Worm (Caenorhabditis elegans): ENCODE data around the gene hmit-1.3.

The hmit-1.3 gene

DNA sequence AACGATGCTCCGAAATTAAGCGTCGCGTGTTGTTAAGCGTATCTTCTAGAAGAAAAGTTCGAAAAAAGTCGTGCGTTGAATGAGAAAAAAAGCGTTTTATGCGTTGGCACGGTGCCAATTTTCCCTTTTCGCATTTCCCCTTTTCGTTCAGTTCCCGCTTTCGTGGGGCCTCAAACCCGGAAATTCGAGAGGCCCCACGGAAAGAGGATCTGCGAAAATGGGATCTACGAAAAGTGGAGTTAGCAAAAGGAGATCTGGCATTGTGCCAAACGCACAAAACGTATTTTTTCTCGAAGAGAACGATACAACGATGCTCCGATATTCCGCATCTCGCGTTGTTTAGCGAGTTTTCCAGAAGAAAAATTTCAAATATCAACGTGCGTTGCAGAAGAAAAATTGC lies 19.6 kb downstream of the hmit-1.3 start:
- no peak for TF ChIP-seq W03F9.2 (tag; optimal IDR thresholded peaks at IDR 0.05)

DNA sequence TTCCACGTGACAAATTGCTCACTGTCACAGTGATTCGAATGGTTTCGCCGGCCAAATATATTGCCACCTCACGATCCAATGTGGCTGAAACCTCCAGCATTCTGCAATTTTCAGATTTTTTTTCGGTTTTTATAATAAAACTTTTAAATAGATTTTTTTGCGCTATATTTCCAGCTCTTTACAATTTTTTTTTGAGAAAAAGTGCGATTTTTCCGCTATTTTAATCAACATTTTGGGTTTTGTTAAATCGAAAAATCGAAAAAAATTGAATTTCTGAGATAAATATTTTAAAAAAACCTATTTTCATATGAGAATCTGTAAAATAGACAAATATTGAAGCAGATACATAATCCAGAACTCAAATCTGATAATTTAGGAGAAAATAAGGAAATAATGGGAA lies 20.4 kb downstream of the hmit-1.3 start, which contains the start of gene M01F1.9:
Gene M01F1.9, minus strand, starts transcription at position 101 of the 400 bp plus-strand sequence.
- no peak for TF ChIP-seq dao-5 (tag; optimal IDR thresholded peaks at IDR 0.05)
- TF ChIP-seq W03F9.2 (tag; optimal IDR thresholded peaks at IDR 0.05) = no peak
- TF ChIP-seq him-1 (tag; optimal IDR thresholded peaks at IDR 0.05) = no peak

DNA sequence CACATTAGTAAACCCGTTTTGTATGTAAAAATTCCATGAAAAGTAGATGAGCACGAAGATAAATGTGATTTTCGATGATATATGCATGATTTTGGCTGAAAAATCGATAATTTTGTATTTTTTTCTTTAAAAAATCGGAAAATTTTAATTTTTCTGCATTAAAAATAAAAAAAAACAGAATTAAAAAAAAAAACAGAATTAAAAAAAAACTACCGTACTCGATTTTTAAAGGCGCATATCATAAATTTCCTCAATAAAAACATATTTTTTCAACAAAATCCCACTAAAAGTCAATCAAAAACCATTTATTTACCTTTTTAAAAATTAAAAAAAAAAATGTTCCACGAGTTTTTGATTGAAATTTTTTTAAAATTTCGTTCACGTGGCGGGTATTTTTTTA lies 26.3 kb downstream of the hmit-1.3 start, which contains the start of gene gly-14:
Gene gly-14, minus strand, starts transcription at position 101 of the 400 bp plus-strand sequence.
- TF ChIP-seq dao-5 (tag; optimal IDR thresholded peaks at IDR 0.05) = no peak
- TF ChIP-seq W03F9.2 (tag; optimal IDR thresholded peaks at IDR 0.05) = no peak
- TF ChIP-seq him-1 (tag; optimal IDR thresholded peaks at IDR 0.05) = no peak

DNA sequence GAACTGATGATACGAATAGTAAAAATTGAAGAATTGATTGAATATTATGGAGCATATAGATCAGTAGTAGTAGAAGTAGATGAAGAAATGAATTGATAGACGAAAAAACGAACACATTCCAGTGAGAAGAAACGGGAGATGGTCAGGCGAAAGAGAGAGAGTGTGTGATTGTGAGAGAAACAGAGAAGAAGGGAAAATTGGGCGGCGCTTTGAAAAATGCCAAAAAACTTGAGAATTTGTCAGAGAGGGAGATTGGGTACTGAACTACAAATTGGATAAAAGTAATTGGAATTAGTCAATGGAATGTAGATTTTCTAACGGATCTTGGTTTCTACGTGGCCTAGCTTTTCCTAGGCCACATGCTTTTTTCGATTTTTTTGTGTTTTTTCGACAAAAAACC lies 31.2 kb downstream of the hmit-1.3 start, which contains the start of gene C34C12.7:
Gene C34C12.7, minus strand, starts transcription at position 118 of the 400 bp plus-strand sequence.
- TF ChIP-seq him-1 (tag; optimal IDR thresholded peaks at IDR 0.05) = no peak
- TF ChIP-seq W03F9.2 (tag; optimal IDR thresholded peaks at IDR 0.05) = no peak
- no peak for TF ChIP-seq dao-5 (tag; optimal IDR thresholded peaks at IDR 0.05)

DNA sequence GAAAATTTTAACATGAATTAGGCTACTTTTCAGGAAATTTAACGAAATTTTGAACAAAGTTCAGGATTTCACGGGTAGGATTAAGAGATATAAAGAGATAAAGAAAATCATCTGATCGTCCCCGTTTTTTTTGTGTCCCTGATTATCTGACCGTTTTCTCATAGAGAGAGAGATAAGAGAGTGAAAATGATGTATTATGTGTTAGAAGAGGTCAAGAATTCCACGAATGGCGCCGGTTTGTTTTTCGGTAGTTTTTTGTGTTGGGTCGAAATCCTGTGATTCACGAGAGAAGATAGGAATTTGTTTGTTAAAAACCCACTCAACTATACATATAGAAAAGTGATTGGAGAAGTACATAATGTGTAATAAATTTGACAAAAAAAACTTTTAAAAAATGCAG lies 32.3 kb downstream of the hmit-1.3 start:
- TF ChIP-seq W03F9.2 (tag; optimal IDR thresholded peaks at IDR 0.05) = no peak
- TF ChIP-seq him-1 (tag; optimal IDR thresholded peaks at IDR 0.05) = no peak
- TF ChIP-seq dao-5 (tag; optimal IDR thresholded peaks at IDR 0.05) = no peak

DNA sequence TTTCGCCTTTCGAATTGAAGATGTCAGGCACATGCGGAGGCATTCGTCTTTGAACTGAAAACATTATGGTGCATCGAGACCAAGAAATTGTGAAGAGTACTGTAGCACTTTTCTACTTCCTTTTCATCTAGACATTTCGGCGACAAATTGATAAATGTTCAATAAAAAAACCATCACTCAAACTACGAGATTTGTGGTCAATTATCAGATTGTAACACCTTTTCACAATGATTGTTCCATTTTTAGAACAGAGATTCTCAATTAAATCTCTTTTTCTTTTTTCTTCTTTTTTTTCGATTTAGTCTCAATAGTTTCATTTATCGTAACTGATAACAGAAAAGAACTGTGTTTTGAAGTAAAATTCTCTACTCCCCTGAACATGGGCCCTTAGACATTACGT lies 33.4 kb downstream of the hmit-1.3 start:
- no peak for TF ChIP-seq him-1 (tag; optimal IDR thresholded peaks at IDR 0.05)
- no peak for TF ChIP-seq dao-5 (tag; optimal IDR thresholded peaks at IDR 0.05)
- TF ChIP-seq W03F9.2 (tag; optimal IDR thresholded peaks at IDR 0.05) = no peak

DNA sequence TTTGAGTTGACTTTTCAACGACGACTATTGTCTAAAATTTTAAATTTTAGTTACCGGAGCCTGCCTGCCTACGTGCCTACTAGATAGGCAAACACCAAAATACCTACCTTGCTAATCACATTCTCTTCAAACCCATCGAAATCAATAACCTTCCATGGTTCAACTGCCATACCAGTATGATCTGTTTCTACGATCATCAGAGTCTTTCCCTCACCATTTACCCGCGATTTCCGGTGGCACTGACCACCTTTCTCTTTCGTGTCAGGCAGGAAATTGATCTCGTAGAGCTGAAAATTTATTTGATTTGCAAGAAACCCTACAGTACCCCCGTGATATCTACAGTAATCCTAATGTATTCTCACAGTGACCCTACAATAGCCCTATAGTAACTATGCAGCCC lies 34.4 kb downstream of the hmit-1.3 start:
- TF ChIP-seq dao-5 (tag; optimal IDR thresholded peaks at IDR 0.05) = no peak
- TF ChIP-seq W03F9.2 (tag; optimal IDR thresholded peaks at IDR 0.05) = no peak
- no peak for TF ChIP-seq him-1 (tag; optimal IDR thresholded peaks at IDR 0.05)

DNA sequence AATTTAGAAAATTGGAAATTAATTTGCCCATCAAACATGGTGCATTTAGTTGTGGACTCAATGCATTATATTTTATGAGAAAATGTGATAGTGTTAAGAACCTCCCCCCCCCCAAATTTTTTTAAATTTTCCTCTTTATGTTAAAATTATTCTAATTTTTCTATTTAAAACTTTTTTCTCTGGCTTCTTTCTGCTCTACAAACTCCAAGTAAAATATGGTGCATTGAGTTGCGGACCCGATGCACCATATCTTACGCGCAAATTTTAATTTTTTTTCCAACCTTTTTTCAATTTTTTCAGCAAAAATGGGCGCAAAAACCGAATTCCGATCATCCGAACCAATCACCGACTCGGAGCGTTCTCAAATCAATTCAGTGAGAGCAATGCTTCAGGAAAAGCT lies 37.1 kb downstream of the hmit-1.3 start, which contains the start of gene C34C12.6:
Gene C34C12.6, plus strand, starts transcription at position 301 of the 400 bp plus-strand sequence.
- TF ChIP-seq him-1 (tag; optimal IDR thresholded peaks at IDR 0.05) (no peak), dao-5 (tag; optimal IDR thresholded peaks at IDR 0.05) (no peak), W03F9.2 (tag; optimal IDR thresholded peaks at IDR 0.05) (no peak)

DNA sequence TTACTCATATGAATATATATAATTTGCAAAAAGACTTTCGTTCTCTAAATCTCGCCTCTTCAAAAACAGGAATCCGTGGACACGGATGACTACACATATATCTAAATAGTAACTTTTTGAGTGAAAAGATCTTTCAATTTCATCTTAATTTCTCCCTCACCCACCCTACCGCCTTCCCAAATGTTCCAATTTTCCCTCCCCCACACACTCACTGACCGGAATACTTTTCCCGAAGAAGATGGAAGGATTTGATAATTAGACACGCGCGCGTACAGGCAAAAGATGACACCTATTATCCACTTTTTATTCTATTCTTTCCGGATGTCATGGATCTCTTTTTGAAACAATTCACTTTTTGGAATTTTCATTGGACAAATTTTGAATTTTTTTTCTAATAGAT lies 38.5 kb downstream of the hmit-1.3 start:
- TF ChIP-seq W03F9.2 (tag; optimal IDR thresholded peaks at IDR 0.05) (no peak), him-1 (tag; optimal IDR thresholded peaks at IDR 0.05) (no peak), dao-5 (tag; optimal IDR thresholded peaks at IDR 0.05) (no peak)

DNA sequence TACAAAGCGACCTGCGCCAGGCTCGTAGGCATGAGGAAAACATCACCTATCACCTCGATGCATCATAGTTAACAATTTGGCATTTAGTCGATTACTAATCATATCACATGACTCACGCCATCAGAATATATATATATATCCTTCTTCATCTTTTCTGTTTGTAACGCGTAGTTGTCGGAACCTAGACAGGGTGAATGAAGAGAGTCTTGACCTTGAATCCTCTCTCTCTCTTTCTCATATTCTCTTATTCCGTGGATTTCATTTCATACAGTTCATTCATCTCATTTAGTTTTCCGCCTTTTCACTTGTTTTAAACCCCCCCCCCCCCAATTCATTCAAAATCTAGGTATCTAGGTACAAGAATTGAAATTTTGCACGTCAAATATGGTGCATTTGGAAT lies 39.2 kb downstream of the hmit-1.3 start:
- TF ChIP-seq dao-5 (tag; optimal IDR thresholded peaks at IDR 0.05) (no peak), him-1 (tag; optimal IDR thresholded peaks at IDR 0.05) (no peak), W03F9.2 (tag; optimal IDR thresholded peaks at IDR 0.05) (no peak)

DNA sequence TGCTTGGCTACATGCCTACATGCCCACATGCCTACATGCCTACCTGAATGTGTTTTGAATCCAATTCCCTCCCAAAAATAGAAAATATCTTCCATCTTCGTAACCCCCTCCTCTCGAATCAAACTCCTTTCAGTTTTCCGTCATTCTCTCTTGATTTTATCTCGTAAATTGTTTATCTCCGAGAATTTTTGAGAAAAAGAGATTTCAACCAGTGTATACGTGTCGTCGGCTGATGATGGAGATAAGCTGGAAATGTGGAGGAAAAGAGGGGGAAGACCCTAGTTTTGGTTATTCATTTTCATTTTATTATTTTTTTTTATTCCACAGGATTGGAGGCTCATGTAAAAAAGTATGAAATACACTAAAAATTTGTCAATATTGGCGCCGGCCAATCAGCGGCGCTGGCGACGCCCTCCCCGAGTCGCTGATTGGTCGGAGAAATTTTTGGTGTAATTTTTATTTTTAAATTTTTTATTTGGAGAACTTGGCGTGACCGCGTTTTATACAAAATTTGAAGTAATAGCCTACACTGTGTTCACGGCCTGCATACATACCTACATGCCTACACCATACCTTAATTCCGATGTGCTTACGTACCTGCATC lies 40.5 kb downstream of the hmit-1.3 start:
- no peak for TF ChIP-seq W03F9.2 (tag; optimal IDR thresholded peaks at IDR 0.05)
- no peak for TF ChIP-seq him-1 (tag; optimal IDR thresholded peaks at IDR 0.05)
- no peak for TF ChIP-seq dao-5 (tag; optimal IDR thresholded peaks at IDR 0.05)

DNA sequence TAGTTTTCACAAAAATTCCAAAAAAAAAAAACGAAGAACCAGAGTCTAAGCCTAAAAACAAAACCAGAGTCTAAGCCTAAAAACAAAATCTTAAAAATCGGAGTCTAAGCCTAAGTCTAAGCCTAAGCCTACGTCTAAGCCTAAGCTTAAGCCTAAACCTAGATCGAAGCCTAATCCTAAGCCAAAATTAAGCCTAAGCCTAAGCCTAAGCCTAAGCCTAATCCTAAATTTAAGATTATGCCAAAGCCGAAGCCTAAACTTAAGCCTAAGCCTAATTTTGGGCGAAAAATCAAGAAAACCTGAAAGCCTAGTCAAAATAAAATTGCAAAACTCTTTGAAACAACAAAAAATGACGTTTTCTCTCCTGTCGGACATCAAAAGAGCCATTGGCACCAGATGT lies 42.0 kb downstream of the hmit-1.3 start:
- TF ChIP-seq him-1 (tag; optimal IDR thresholded peaks at IDR 0.05) (no peak), dao-5 (tag; optimal IDR thresholded peaks at IDR 0.05) (no peak), W03F9.2 (tag; optimal IDR thresholded peaks at IDR 0.05) (no peak)

DNA sequence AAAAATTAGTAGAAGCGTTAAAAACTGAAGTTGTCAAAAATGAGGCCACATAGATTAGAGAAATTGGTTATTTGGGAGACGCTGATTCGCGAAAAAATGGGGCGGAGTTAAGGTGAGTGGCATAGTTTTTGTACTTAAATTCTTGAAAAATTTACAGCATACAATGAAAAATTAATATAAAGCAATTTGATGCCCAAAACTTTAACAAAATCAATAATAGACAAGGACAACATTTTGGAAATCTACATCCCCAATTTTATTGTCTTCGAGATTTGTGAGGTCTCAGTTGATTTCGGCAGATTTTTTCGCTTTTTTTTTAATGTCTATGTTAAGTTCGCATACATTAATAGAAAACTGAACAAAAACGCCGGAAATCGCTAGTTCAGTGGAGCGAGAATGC lies 43.2 kb downstream of the hmit-1.3 start:
- TF ChIP-seq dao-5 (tag; optimal IDR thresholded peaks at IDR 0.05) = no peak
- TF ChIP-seq W03F9.2 (tag; optimal IDR thresholded peaks at IDR 0.05) = no peak
- TF ChIP-seq him-1 (tag; optimal IDR thresholded peaks at IDR 0.05) = no peak

DNA sequence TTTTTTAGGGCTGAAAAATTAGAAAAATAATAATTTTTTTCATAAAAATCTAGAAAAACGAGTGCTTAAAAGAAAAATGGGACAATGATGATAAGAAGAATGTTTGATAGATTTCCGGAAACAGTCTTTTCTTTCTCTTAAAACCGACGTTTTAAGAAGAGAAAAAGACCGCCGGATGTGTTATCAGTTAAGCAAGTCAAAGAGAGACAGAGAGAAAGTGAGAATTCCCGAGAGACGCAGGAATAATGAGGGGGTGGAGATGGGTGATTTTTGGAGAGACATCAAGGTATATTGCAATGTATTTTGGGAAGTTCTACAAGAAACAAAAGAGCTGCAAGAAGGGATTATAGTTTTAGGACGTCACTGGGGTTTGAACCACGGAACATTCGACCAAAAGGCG lies 43.9 kb downstream of the hmit-1.3 start, which contains the start of gene C34C12.9:
Gene C34C12.9, minus strand, starts transcription at position 16 of the 400 bp plus-strand sequence.
- no peak for TF ChIP-seq W03F9.2 (tag; optimal IDR thresholded peaks at IDR 0.05)
- no peak for TF ChIP-seq him-1 (tag; optimal IDR thresholded peaks at IDR 0.05)
- no peak for TF ChIP-seq dao-5 (tag; optimal IDR thresholded peaks at IDR 0.05)

DNA sequence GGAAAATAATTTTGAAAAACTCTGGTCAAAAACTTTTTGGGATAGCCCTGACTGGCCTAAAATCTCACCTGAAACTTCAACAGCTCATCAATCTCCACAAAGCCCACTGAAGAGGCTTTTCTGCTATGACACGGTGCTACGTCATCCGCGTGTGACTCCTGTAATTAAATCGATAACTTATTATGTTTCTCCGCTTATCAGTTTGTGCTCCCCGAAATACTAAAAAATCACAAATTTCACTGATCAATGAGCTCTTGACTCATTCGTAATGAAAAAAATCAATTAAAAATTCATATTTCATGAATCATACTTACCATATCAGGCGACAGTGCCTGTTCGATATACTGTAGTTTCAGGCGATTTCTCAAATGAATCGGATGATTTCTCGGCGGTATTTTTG lies 44.4 kb downstream of the hmit-1.3 start:
- TF ChIP-seq dao-5 (tag; optimal IDR thresholded peaks at IDR 0.05) (no peak), him-1 (tag; optimal IDR thresholded peaks at IDR 0.05) (no peak), W03F9.2 (tag; optimal IDR thresholded peaks at IDR 0.05) (no peak)

Data from whole organism, L4/young adult.